Worm (Caenorhabditis elegans) whole organism, young adult: ENCODE results near the gene grl-7.

ENCODE experiments used
- F10E7.11 ChIP-seq: sonication (generic microtip); optimal IDR thresholded peaks from 2 replicates; lab custom pipeline; 2017; ENCODE audit warnings: mild to moderate bottlenecking, missing genetic modification characterization, moderate library complexity, missing compliant biosample characterization
- F39B2.1 ChIP-seq: fragments of 200-800 bp; sonication (Bioruptor generic); IDR thresholded peaks from 2 replicates; pipeline ENCODE4 v1.3.6; 2022; ENCODE audit warnings: missing genetic modification reagents, missing genetic modification characterization, missing compliant biosample characterization
- F49E8.2 ChIP-seq: sonication (generic microtip); optimal IDR thresholded peaks from 3 replicates; lab custom pipeline; 2017; ENCODE audit warnings: missing genetic modification characterization, mild to moderate bottlenecking, missing compliant biosample characterization, antibody characterized with exemption, moderate library complexity; ENCODE audit not compliant: insufficient read depth
- F57C9.4 ChIP-seq: sonication (generic microtip); optimal IDR thresholded peaks from 2 replicates; lab custom pipeline; 2017; ENCODE audit warnings: mild to moderate bottlenecking, missing genetic modification characterization, missing compliant biosample characterization
- ama-1 ChIP-seq, 3 experiments: fragments of 150-350 bp in 1 of 3; sonication (generic microtip) in 2 of 3; optimal IDR thresholded peaks; 2 replicates each; lab custom pipeline; 2014 to 2018; ENCODE audit warnings: missing biosample characterization in 2 of 3, missing genetic modification characterization in 2 of 3, missing genetic modification reagents in 2 of 3
- aptf-2 ChIP-seq: fragments of 200-800 bp; sonication (Bioruptor generic); conservative IDR thresholded peaks from 2 replicates; pipeline ENCODE4 v1.3.6; 2022; ENCODE audit warnings: missing genetic modification reagents, missing genetic modification characterization, missing compliant biosample characterization
- athp-1 ChIP-seq: sonication (generic microtip); optimal IDR thresholded peaks from 2 replicates; lab custom pipeline; 2017; ENCODE audit warnings: mild to moderate bottlenecking, missing genetic modification characterization, missing compliant biosample characterization
- ceh-27 ChIP-seq: fragments of 200-800 bp; sonication (Bioruptor generic); optimal IDR thresholded peaks from 2 replicates; lab custom pipeline; 2018; ENCODE audit warnings: mild to moderate bottlenecking, missing genetic modification characterization, moderate library complexity, missing compliant biosample characterization
- ceh-40 ChIP-seq: fragments of 200-800 bp; sonication (Bioruptor generic); IDR thresholded peaks from 2 replicates; pipeline ENCODE4 v1.3.6; 2022; ENCODE audit warnings: missing genetic modification characterization, missing compliant biosample characterization
- chd-7 ChIP-seq: sonication (generic microtip); optimal IDR thresholded peaks from 2 replicates; lab custom pipeline; 2016; ENCODE audit warnings: mild to moderate bottlenecking, missing genetic modification characterization, moderate library complexity, missing compliant biosample characterization
- ets-4 ChIP-seq: fragments of 200-800 bp; sonication (Bioruptor generic); optimal IDR thresholded peaks from 2 replicates; lab custom pipeline; 2018; ENCODE audit warnings: mild to moderate bottlenecking, missing genetic modification characterization, missing compliant biosample characterization
- lin-40 ChIP-seq: sonication (generic microtip); optimal IDR thresholded peaks from 2 replicates; lab custom pipeline; 2016; ENCODE audit warnings: missing genetic modification characterization, mild to moderate bottlenecking, missing compliant biosample characterization, missing genotype, missing genetic modification reagents
- pha-4 ChIP-seq: fragments of 150-350 bp; sonication (generic microtip); optimal IDR thresholded peaks from 2 replicates; lab custom pipeline; 2014; ENCODE audit warnings: missing biosample characterization, missing genetic modification reagents, missing genetic modification characterization
- snpc-4 ChIP-seq, 5 experiments: fragments of 150-350 bp in 1 of 5; sonication (generic microtip) in 4 of 5; optimal IDR thresholded peaks; 2 replicates each; lab custom pipeline; 2014 to 2018; ENCODE audit warnings: missing genetic modification characterization in 5 of 5, missing biosample characterization in 3 of 5, antibody characterized with exemption in 2 of 5, mild to moderate bottlenecking in 2 of 5, missing compliant biosample characterization in 2 of 5, missing genotype in 2 of 5, moderate library complexity in 2 of 5, missing genetic modification reagents in 1 of 5

DNA sequence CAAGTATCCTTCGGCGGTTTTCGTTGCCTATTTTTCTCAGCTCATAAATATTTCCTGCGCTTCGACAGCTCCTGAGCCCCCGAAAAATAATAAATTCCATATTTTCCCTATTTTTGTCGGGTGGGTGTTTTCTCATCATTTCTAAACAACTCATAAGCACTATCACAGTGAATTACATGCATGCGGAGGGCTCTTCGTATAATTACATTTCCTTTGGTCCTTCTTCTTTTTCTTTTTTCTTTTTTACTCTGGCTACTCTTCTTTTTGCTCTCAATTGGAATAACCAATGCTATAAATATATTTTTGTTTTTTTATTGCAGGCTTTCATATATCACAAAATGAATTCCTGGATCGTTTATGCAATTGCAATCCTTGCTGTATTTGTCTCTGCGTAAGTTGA is 4.9 kb downstream of the grl-7 start, which contains the start of gene T02E9.5:
- TF ChIP-seq pha-4 (tag; lab: Kevin White, UChicago) (no peak), F57C9.4 (no peak), ceh-40 (GFP tag; lab: Robert Waterston, UW) (no peak), ceh-27 (GFP tag; lab: Kevin White, UChicago) (no peak), snpc-4 (GFP tag; optimal IDR thresholded peaks at IDR 0.05; lab: Kevin White, UChicago) (no peak), snpc-4 (tag; optimal IDR thresholded peaks at IDR 0.05; lab: Kevin White, UChicago) (no peak), lin-40 (tag; lab: Kevin White, UChicago) (no peak), F10E7.11 (tag; lab: Kevin White, UChicago) (no peak), F49E8.2 (tag; lab: Kevin White, UChicago) (no peak), ama-1 (optimal IDR thresholded peaks at IDR 0.05; lab: Kevin White, UChicago) (no peak), ama-1 (GFP tag; optimal IDR thresholded peaks at IDR 0.05; lab: Kevin White, UChicago) (no peak), athp-1 (tag; lab: Kevin White, UChicago) (no peak), aptf-2 (no peak), chd-7 (tag; lab: Kevin White, UChicago) (no peak), ets-4 (GFP tag; lab: Kevin White, UChicago) (no peak), F39B2.1 (GFP tag; lab: Robert Waterston, UW) (no peak)
